Fruit fly (Drosophila melanogaster): Measurements from ENCODE around the gene tok.

- no peak for TF ChIP-seq rn (GFP tag; IDR thresholded peaks at IDR 0.05)
- no peak for TF ChIP-seq fd96Ca (GFP tag; IDR thresholded peaks at IDR 0.05)
- no peak for TF ChIP-seq Pif1B (GFP tag; optimal IDR thresholded peaks at IDR 0.05)
- no peak for TF ChIP-seq EcR (GFP tag; optimal IDR thresholded peaks at IDR 0.05)
- no peak for TF ChIP-seq Ets98B (GFP tag; IDR thresholded peaks at IDR 0.05)
- TF ChIP-seq CG15710 (tag; optimal IDR thresholded peaks at IDR 0.05), result no peak
- TF ChIP-seq CG9948 (tag; optimal IDR thresholded peaks at IDR 0.05), result no peak
- TF ChIP-seq CG10348 (GFP tag; IDR thresholded peaks at IDR 0.05), result no peak
- TF ChIP-seq CG13204 (GFP tag; optimal IDR thresholded peaks at IDR 0.05), result no peak
- no peak for TF ChIP-seq CG17806 (tag; optimal IDR thresholded peaks at IDR 0.05)
- TF ChIP-seq CG34367 (tag; optimal IDR thresholded peaks at IDR 0.05), result no peak
- TF ChIP-seq gl (tag; optimal IDR thresholded peaks at IDR 0.05), result no peak
- no peak for TF ChIP-seq CG8301 (tag; optimal IDR thresholded peaks at IDR 0.05)
- TF ChIP-seq Pif1A (GFP tag; optimal IDR thresholded peaks at IDR 0.05), result no peak
Observed at dm6 chr3R:24769601-24770000, 50.1 kb downstream of the tok start.

Data from whole organism, pupa.